Fruit fly (Drosophila melanogaster) whole organism, embryonic: ENCODE data around the gene CG17906.

Experiments
- Ada2b ChIP-seq: fragments of 200-800 bp; sonication (Bioruptor generic); IDR thresholded peaks from 2 replicates; pipeline ENCODE4 v1.3.6; 2022; ENCODE audit warnings: missing biosample characterization, missing genetic modification characterization
- Antp ChIP-seq: fragments of 200-800 bp; sonication (Bioruptor generic); optimal IDR thresholded peaks from 3 replicates; lab custom pipeline; 2016; ENCODE audit warnings: missing biosample characterization, missing genetic modification characterization
- Bgb ChIP-seq: fragments of 200-800 bp; sonication (Bioruptor generic); IDR thresholded peaks from 2 replicates; pipeline ENCODE4 v1.3.6; 2022; ENCODE audit warnings: missing biosample characterization, missing genetic modification characterization; ENCODE audit not compliant: partially characterized antibody
- CG10321 ChIP-seq: fragments of 200-800 bp; sonication (Bioruptor generic); IDR thresholded peaks from 2 replicates; pipeline ENCODE4 v1.3.6; 2022; ENCODE audit warnings: missing biosample characterization, missing genetic modification characterization
- CG10654 ChIP-seq: fragments of 200-800 bp; sonication (Bioruptor generic); optimal IDR thresholded peaks from 2 replicates; lab custom pipeline; 2016; ENCODE audit warnings: missing biosample characterization, missing genetic modification characterization
- CG14050 ChIP-seq: fragments of 200-800 bp; sonication (Bioruptor generic); IDR thresholded peaks from 3 replicates; pipeline ENCODE4 v1.3.6; 2022; ENCODE audit warnings: missing biosample characterization, missing genetic modification characterization
- CG17328 ChIP-seq: fragments of 200-800 bp; sonication (Bioruptor generic); IDR thresholded peaks from 2 replicates; pipeline ENCODE4 v1.3.6; 2022; ENCODE audit warnings: missing biosample characterization, missing genetic modification characterization
- CG17361 ChIP-seq: fragments of 200-800 bp; sonication (Bioruptor generic); IDR thresholded peaks from 3 replicates; pipeline ENCODE4 v1.3.6; 2022; ENCODE audit warnings: missing biosample characterization, missing genetic modification characterization
- CG17829 ChIP-seq: fragments of 200-800 bp; optimal IDR thresholded peaks from 2 replicates; lab custom pipeline; 2019; ENCODE audit warnings: missing biosample characterization, mild to moderate bottlenecking, missing genetic modification characterization, moderate library complexity
- CG2889 ChIP-seq: fragments of 200-800 bp; sonication (Bioruptor generic); IDR thresholded peaks from 3 replicates; pipeline ENCODE4 v1.3.6; 2022; ENCODE audit warnings: missing biosample characterization, missing genetic modification characterization
- CG3065 ChIP-seq: fragments of 200-800 bp; sonication (Bioruptor generic); optimal IDR thresholded peaks from 2 replicates; lab custom pipeline; 2016; ENCODE audit warnings: missing biosample characterization, missing genetic modification characterization
- CG31365 ChIP-seq: fragments of 200-800 bp; sonication (Bioruptor generic); optimal IDR thresholded peaks from 2 replicates; lab custom pipeline; 2018; ENCODE audit warnings: missing biosample characterization, mild to moderate bottlenecking, missing genetic modification characterization
- CG31441 ChIP-seq: fragments of 200-800 bp; sonication (Bioruptor generic); IDR thresholded peaks from 2 replicates; pipeline ENCODE4 v1.3.6; 2022; ENCODE audit warnings: missing biosample characterization, missing genetic modification characterization
- CG3407 ChIP-seq: fragments of 200-800 bp; sonication (Bioruptor generic); optimal IDR thresholded peaks from 2 replicates; lab custom pipeline; 2018; ENCODE audit warnings: missing biosample characterization, mild to moderate bottlenecking, missing genetic modification characterization
- CG6765 ChIP-seq: fragments of 200-800 bp; sonication (Bioruptor generic); optimal IDR thresholded peaks from 3 replicates; lab custom pipeline; 2017; ENCODE audit warnings: missing biosample characterization, mild to moderate bottlenecking, missing genetic modification characterization
- CG6791 ChIP-seq: fragments of 200-800 bp; sonication (Bioruptor generic); IDR thresholded peaks from 3 replicates; pipeline ENCODE4 v1.3.6; 2022; ENCODE audit warnings: missing biosample characterization, missing genetic modification characterization; ENCODE audit not compliant: partially characterized antibody
- CG8765 ChIP-seq: fragments of 200-800 bp; sonication (Bioruptor generic); IDR thresholded peaks from 2 replicates; pipeline ENCODE4 v1.3.6; 2022; ENCODE audit warnings: missing biosample characterization, missing genetic modification characterization
- CG9215 ChIP-seq: fragments of 200-800 bp; sonication (Bioruptor generic); IDR thresholded peaks from 2 replicates; pipeline ENCODE4 v1.3.6; 2022; ENCODE audit warnings: missing biosample characterization, missing genetic modification characterization
- CTCF ChIP-seq: fragments of 200-800 bp; sonication (Bioruptor generic); optimal IDR thresholded peaks from 2 replicates; lab custom pipeline; 2017; ENCODE audit warnings: missing biosample characterization, mild to moderate bottlenecking, missing genetic modification characterization, moderate library complexity
- CrebB ChIP-seq: fragments of 200-800 bp; sonication (Bioruptor generic); optimal IDR thresholded peaks from 3 replicates; lab custom pipeline; 2018; ENCODE audit warnings: missing biosample characterization, mild to moderate bottlenecking, missing genetic modification characterization
- D ChIP-seq, 2 experiments: fragments of 200-800 bp in 1 of 2; fragments of >200 bp in 1 of 2; sonication (Bioruptor generic) in 1 of 2; optimal IDR thresholded peaks; 2 replicates in 1 of 2; 3 replicates in 1 of 2; lab custom pipeline; 2017; ENCODE audit warnings: mild to moderate bottlenecking in 1 of 2, missing biosample characterization in 1 of 2, missing genetic modification characterization in 1 of 2, missing genetic modification reagents in 1 of 2
- Dbx ChIP-seq: fragments of 200-800 bp; sonication (Bioruptor generic); IDR thresholded peaks from 3 replicates; pipeline ENCODE4 v1.3.6; 2022; ENCODE audit warnings: missing biosample characterization, missing genetic modification characterization
- Doc3 ChIP-seq: fragments of 200-800 bp; sonication (Bioruptor generic); IDR thresholded peaks from 3 replicates; pipeline ENCODE4 v1.3.6; 2022; ENCODE audit warnings: missing biosample characterization, missing genetic modification characterization; ENCODE audit not compliant: partially characterized antibody
- GATAe ChIP-seq: fragments of 200-800 bp; sonication (Bioruptor generic); conservative IDR thresholded peaks from 2 replicates; pipeline ENCODE4 v1.3.6; 2022; ENCODE audit warnings: missing biosample characterization, missing genetic modification characterization
- Gsc ChIP-seq: fragments of 200-800 bp; sonication (Bioruptor generic); IDR thresholded peaks from 2 replicates; pipeline ENCODE4 v1.3.6; 2022; ENCODE audit warnings: missing biosample characterization, missing genetic modification characterization
- Hand ChIP-seq: fragments of 200-800 bp; sonication (Bioruptor generic); optimal IDR thresholded peaks from 2 replicates; lab custom pipeline; 2017; ENCODE audit warnings: mild to moderate bottlenecking, missing biosample characterization, missing genetic modification reagents, missing genetic modification characterization
- Jarid2 ChIP-seq: fragments of 200-800 bp; sonication (Bioruptor generic); optimal IDR thresholded peaks from 3 replicates; lab custom pipeline; 2017; ENCODE audit warnings: mild to moderate bottlenecking, missing biosample characterization, missing genetic modification reagents, missing genetic modification characterization
- Lhr ChIP-seq: fragments of 200-800 bp; sonication (Bioruptor generic); optimal IDR thresholded peaks from 3 replicates; lab custom pipeline; 2017; ENCODE audit warnings: mild to moderate bottlenecking, missing biosample characterization, missing genetic modification reagents, missing genetic modification characterization
- Nf-YA ChIP-seq: fragments of 200-800 bp; sonication (Bioruptor generic); IDR thresholded peaks from 2 replicates; pipeline ENCODE4 v1.3.6; 2022; ENCODE audit warnings: missing biosample characterization, missing genetic modification characterization
- Nf-YB ChIP-seq: fragments of 200-800 bp; sonication (Bioruptor generic); optimal IDR thresholded peaks from 3 replicates; lab custom pipeline; 2019; ENCODE audit warnings: missing biosample characterization, mild to moderate bottlenecking, missing genetic modification characterization, moderate library complexity
- Six4 ChIP-seq: fragments of 200-800 bp; sonication (Bioruptor generic); optimal IDR thresholded peaks from 2 replicates; lab custom pipeline; 2016; ENCODE audit warnings: missing biosample characterization, missing genetic modification characterization
- TFAM ChIP-seq: fragments of 200-800 bp; sonication (Bioruptor generic); optimal IDR thresholded peaks from 2 replicates; lab custom pipeline; 2017; ENCODE audit warnings: missing biosample characterization, missing genetic modification characterization, inconsistent platforms
- Trl ChIP-seq, 3 experiments: fragments of >200 bp in 2 of 3; fragments of 200-800 bp in 1 of 3; sonication (Bioruptor generic) in 1 of 3; optimal IDR thresholded peaks; 2 replicates in 1 of 3; 3 replicates in 2 of 3; lab custom pipeline; 2016 to 2017; ENCODE audit warnings: missing biosample characterization in 1 of 3, missing genetic modification characterization in 1 of 3
- aop ChIP-seq: fragments of 200-800 bp; sonication (Bioruptor generic); IDR thresholded peaks from 2 replicates; pipeline ENCODE4 v1.3.6; 2022; ENCODE audit warnings: missing biosample characterization, missing genetic modification characterization
- cg ChIP-seq: fragments of 200-800 bp; sonication (Bioruptor generic); optimal IDR thresholded peaks from 3 replicates; lab custom pipeline; 2019; ENCODE audit warnings: missing biosample characterization, mild to moderate bottlenecking, missing genetic modification characterization, moderate library complexity
- ci ChIP-seq: fragments of 200-800 bp; sonication (Bioruptor generic); IDR thresholded peaks from 3 replicates; pipeline ENCODE4 v1.3.6; 2022; ENCODE audit warnings: missing biosample characterization, missing genetic modification characterization
- dati ChIP-seq: fragments of 200-800 bp; sonication (Bioruptor generic); IDR thresholded peaks from 2 replicates; pipeline ENCODE4 v1.3.6; 2022; ENCODE audit warnings: missing biosample characterization, missing genetic modification characterization
- esg ChIP-seq: fragments of 200-800 bp; sonication (Bioruptor generic); conservative IDR thresholded peaks from 2 replicates; pipeline ENCODE4 v1.3.6; 2022; ENCODE audit warnings: missing biosample characterization, missing genetic modification characterization
- fru ChIP-seq: fragments of >200 bp; optimal IDR thresholded peaks from 2 replicates; lab custom pipeline; 2017
- gcm ChIP-seq: fragments of 200-800 bp; sonication (Bioruptor generic); optimal IDR thresholded peaks from 2 replicates; lab custom pipeline; 2019; ENCODE audit warnings: missing biosample characterization, mild to moderate bottlenecking, missing genetic modification characterization, moderate library complexity
- jing ChIP-seq: fragments of 200-800 bp; sonication (Bioruptor generic); optimal IDR thresholded peaks from 2 replicates; lab custom pipeline; 2018; ENCODE audit warnings: missing biosample characterization, mild to moderate bottlenecking, missing genetic modification characterization
- jumu ChIP-seq: fragments of 200-800 bp; sonication (Bioruptor generic); optimal IDR thresholded peaks from 3 replicates; lab custom pipeline; 2016; ENCODE audit warnings: missing biosample characterization, missing genetic modification characterization
- nerfin-2 ChIP-seq: fragments of 200-800 bp; sonication (Bioruptor generic); IDR thresholded peaks from 2 replicates; pipeline ENCODE4 v1.3.6; 2022; ENCODE audit warnings: missing biosample characterization, missing genetic modification characterization; ENCODE audit not compliant: partially characterized antibody
- org-1 ChIP-seq: fragments of 200-800 bp; sonication (Bioruptor generic); optimal IDR thresholded peaks from 2 replicates; lab custom pipeline; 2017; ENCODE audit warnings: missing biosample characterization, missing genetic modification characterization
- phol ChIP-seq: fragments of 200-800 bp; sonication (Bioruptor generic); optimal IDR thresholded peaks from 3 replicates; lab custom pipeline; 2018; ENCODE audit warnings: missing biosample characterization, mild to moderate bottlenecking, missing genetic modification characterization, moderate library complexity
- sug ChIP-seq: fragments of 200-800 bp; optimal IDR thresholded peaks from 2 replicates; lab custom pipeline; 2019; ENCODE audit warnings: missing biosample characterization, mild to moderate bottlenecking, missing genetic modification characterization, moderate library complexity
- trem ChIP-seq: fragments of 200-800 bp; optimal IDR thresholded peaks from 3 replicates; lab custom pipeline; 2019; ENCODE audit warnings: missing biosample characterization, mild to moderate bottlenecking, missing genetic modification characterization, moderate library complexity
- vvl ChIP-seq: fragments of 200-800 bp; sonication (Bioruptor generic); IDR thresholded peaks from 2 replicates; pipeline ENCODE4 v1.3.6; 2022; ENCODE audit warnings: missing biosample characterization, missing genetic modification characterization
- zfh2 ChIP-seq: fragments of 200-800 bp; sonication (Bioruptor generic); optimal IDR thresholded peaks from 2 replicates; lab custom pipeline; 2016; ENCODE audit warnings: missing biosample characterization, missing genetic modification characterization

The CG17906 gene

dm6 chr2L:8951184-8951934 lies 42.8 kb upstream of the CG17906 start, which contains the start of gene C1GalTA (continued):
- TF ChIP-seq CG10654 (GFP tag; lab: Kevin White, UChicago): peak; percentile 94
- peak; percentile 100 for TF ChIP-seq CG31441 (GFP tag; lab: Robert Waterston, UW)
- peak; percentile 77; the same call in 1 of the 2 replicates for TF ChIP-seq CG10321 (GFP tag; lab: Robert Waterston, UW)
- peak; percentile 86 for TF ChIP-seq ci (GFP tag; lab: Robert Waterston, UW)
- TF ChIP-seq Gsc (GFP tag; lab: Robert Waterston, UW): no peak
- peak; percentile 92 for TF ChIP-seq esg (GFP tag; lab: Robert Waterston, UW)
- no peak for TF ChIP-seq aop (GFP tag; lab: Robert Waterston, UW)
- TF ChIP-seq dati (GFP tag; lab: Robert Waterston, UW): peak; percentile 64; the same call in 1 of the 2 replicates
- TF ChIP-seq fru (lab: Kevin White, UChicago): no peak
- TF ChIP-seq CG8765 (GFP tag; lab: Robert Waterston, UW): peak; percentile 83
- peak; percentile 79 for TF ChIP-seq CG14050 (GFP tag; lab: Robert Waterston, UW)
- peak; percentile 73 for TF ChIP-seq zfh2 (GFP tag; lab: Kevin White, UChicago)
- peak; percentile 89 for TF ChIP-seq Jarid2 (GFP tag; lab: Kevin White, UChicago)
- peak; percentile 100 for TF ChIP-seq CG17829 (tag; lab: Kevin White, UChicago)
- peak; percentile 91 for TF ChIP-seq Lhr (GFP tag; lab: Kevin White, UChicago)
- TF ChIP-seq trem (tag; lab: Kevin White, UChicago): peak; percentile 97
- TF ChIP-seq CG9215 (GFP tag; lab: Robert Waterston, UW): peak; percentile 95
- TF ChIP-seq Nf-YB (GFP tag; lab: Kevin White, UChicago): peak; percentile 92
- TF ChIP-seq Nf-YA (GFP tag; lab: Robert Waterston, UW): peak; percentile 89
- peak; percentile 99 for TF ChIP-seq phol
- peak; percentile 96 for TF ChIP-seq sug
- TF ChIP-seq Dbx (GFP tag; lab: Robert Waterston, UW): peak; percentile 96
- TF ChIP-seq CG3407 (GFP tag; lab: Kevin White, UChicago): peak; percentile 96
- TF ChIP-seq Trl (optimal IDR thresholded peaks at IDR 0.05; lab: Kevin White, UChicago): peak; percentile 79 to 92
- peak; percentile 67 for TF ChIP-seq Trl (GFP tag; optimal IDR thresholded peaks at IDR 0.05; lab: Kevin White, UChicago)
- no peak for TF ChIP-seq Bgb (GFP tag; lab: Robert Waterston, UW)
- TF ChIP-seq Doc3 (GFP tag; lab: Robert Waterston, UW): no peak
- TF ChIP-seq CG17328: peak; percentile 96
- TF ChIP-seq CG3065: peak; percentile 87
- TF ChIP-seq vvl (GFP tag; lab: Robert Waterston, UW): peak; percentile 98
- TF ChIP-seq CG6765 (GFP tag; lab: Kevin White, UChicago): peak; percentile 98
- TF ChIP-seq jing (GFP tag; lab: Kevin White, UChicago): peak; percentile 67
- peak; percentile 86 for TF ChIP-seq CG2889
- peak; percentile 57 for TF ChIP-seq CG31365
- TF ChIP-seq gcm (GFP tag; lab: Kevin White, UChicago): peak; percentile 99
- no peak for TF ChIP-seq D (optimal IDR thresholded peaks at IDR 0.05; lab: Kevin White, UChicago)
- TF ChIP-seq D (GFP tag; optimal IDR thresholded peaks at IDR 0.05; lab: Kevin White, UChicago): peak; percentile 97
- peak; percentile 82 for TF ChIP-seq TFAM (GFP tag; lab: Kevin White, UChicago)
- peak; percentile 87 for TF ChIP-seq Ada2b (GFP tag; lab: Robert Waterston, UW)
- TF ChIP-seq CG17361 (GFP tag; lab: Robert Waterston, UW): peak; percentile 100
- peak; percentile 98 for TF ChIP-seq CrebB (tag; lab: Kevin White, UChicago)
- TF ChIP-seq nerfin-2 (GFP tag; lab: Robert Waterston, UW): no peak
- TF ChIP-seq CTCF (GFP tag; lab: Kevin White, UChicago): peak; percentile 61
- no peak for TF ChIP-seq cg (GFP tag; lab: Kevin White, UChicago)
- peak; percentile 53 for TF ChIP-seq Antp (GFP tag; lab: Kevin White, UChicago)
- peak; percentile 95 for TF ChIP-seq org-1 (GFP tag; lab: Kevin White, UChicago)
- TF ChIP-seq Six4: peak; percentile 96
- TF ChIP-seq Hand: peak; percentile 98
- TF ChIP-seq GATAe (GFP tag; lab: Robert Waterston, UW): peak; percentile 91
- TF ChIP-seq jumu (GFP tag; lab: Kevin White, UChicago): peak; percentile 9
- no peak for TF ChIP-seq CG6791 (GFP tag; lab: Robert Waterston, UW)
